Worm (Caenorhabditis elegans) whole organism, L2 larva: Measurements from ENCODE around the gene H12D21.11.

Experiments used
- C34F6.9 ChIP-seq: fragments of 150-350 bp; optimal IDR thresholded peaks from 2 replicates; lab custom pipeline; 2014; ENCODE audit warnings: missing biosample characterization, missing genetic modification characterization
- F13H6.1 ChIP-seq: sonication (generic microtip); optimal IDR thresholded peaks from 2 replicates; lab custom pipeline; 2016; ENCODE audit warnings: missing genetic modification characterization, missing compliant biosample characterization
- R02D3.7 ChIP-seq: fragments of 150-350 bp; optimal IDR thresholded peaks from 2 replicates; lab custom pipeline; 2014; ENCODE audit warnings: missing biosample characterization, missing genetic modification characterization
- Y55F3AM.14 ChIP-seq: fragments of 200-800 bp; sonication (Bioruptor generic); optimal IDR thresholded peaks from 2 replicates; lab custom pipeline; 2018; ENCODE audit warnings: mild to moderate bottlenecking, missing genetic modification characterization, missing compliant biosample characterization
- ZK546.5 ChIP-seq: sonication (generic microtip); optimal IDR thresholded peaks from 2 replicates; lab custom pipeline; 2017; ENCODE audit warnings: missing biosample characterization, missing genetic modification characterization
- alr-1 ChIP-seq: fragments of 150-350 bp; optimal IDR thresholded peaks from 2 replicates; lab custom pipeline; 2014; ENCODE audit warnings: missing biosample characterization, missing genetic modification characterization
- aly-2 ChIP-seq: fragments of 150-350 bp; optimal IDR thresholded peaks from 2 replicates; lab custom pipeline; 2014; ENCODE audit warnings: missing biosample characterization, missing genetic modification characterization
- ama-1 ChIP-seq: fragments of 150-350 bp; optimal IDR thresholded peaks from 2 replicates; lab custom pipeline; 2018; ENCODE audit warnings: inconsistent platforms
- blmp-1 ChIP-seq: sonication (generic microtip); optimal IDR thresholded peaks from 2 replicates; lab custom pipeline; 2017; ENCODE audit warnings: missing genetic modification characterization, mild to moderate bottlenecking, missing compliant biosample characterization, antibody characterized with exemption, moderate library complexity; ENCODE audit not compliant: insufficient read depth
- ceh-16 ChIP-seq: fragments of 150-350 bp; optimal IDR thresholded peaks from 2 replicates; lab custom pipeline; 2014; ENCODE audit warnings: missing biosample characterization, missing genetic modification characterization
- dmd-4 ChIP-seq: sonication (generic microtip); optimal IDR thresholded peaks from 2 replicates; lab custom pipeline; 2017; ENCODE audit warnings: missing biosample characterization, missing genetic modification characterization
- egl-27 ChIP-seq: sonication (generic microtip); optimal IDR thresholded peaks from 3 replicates; lab custom pipeline; 2017; ENCODE audit warnings: missing biosample characterization, missing genetic modification reagents, missing genetic modification characterization
- elt-1 ChIP-seq: fragments of 150-350 bp; optimal IDR thresholded peaks from 2 replicates; lab custom pipeline; 2014; ENCODE audit warnings: missing biosample characterization, missing genetic modification characterization
- elt-3 ChIP-seq: sonication (generic microtip); optimal IDR thresholded peaks from 2 replicates; lab custom pipeline; 2017; ENCODE audit warnings: missing biosample characterization, missing genetic modification characterization
- gmeb-1 ChIP-seq: fragments of 150-350 bp; optimal IDR thresholded peaks from 2 replicates; lab custom pipeline; 2014; ENCODE audit warnings: missing biosample characterization, missing genetic modification characterization
- lin-11 ChIP-seq: fragments of 150-350 bp; sonication (generic microtip); optimal IDR thresholded peaks from 2 replicates; lab custom pipeline; 2014; ENCODE audit warnings: missing biosample characterization, missing genetic modification characterization, inconsistent platforms, mixed read lengths
- lin-13 ChIP-seq: fragments of 150-350 bp; optimal IDR thresholded peaks from 2 replicates; lab custom pipeline; 2014; ENCODE audit warnings: missing biosample characterization, missing genetic modification reagents, missing genetic modification characterization
- lin-39 ChIP-seq: fragments of 150-350 bp; optimal IDR thresholded peaks from 2 replicates; lab custom pipeline; 2014; ENCODE audit warnings: missing biosample characterization, missing genetic modification reagents, missing genetic modification characterization
- lsy-2 ChIP-seq, 2 experiments: fragments of 150-350 bp in 1 of 2; sonication (generic microtip) in 1 of 2; optimal IDR thresholded peaks; 2 replicates each; lab custom pipeline; 2014 to 2017; ENCODE audit warnings: missing biosample characterization in 2 of 2, missing genetic modification characterization in 2 of 2
- mbf-1 ChIP-seq: sonication (generic microtip); optimal IDR thresholded peaks from 2 replicates; lab custom pipeline; 2017; ENCODE audit warnings: missing biosample characterization, missing genetic modification characterization
- mdl-1 ChIP-seq, 2 experiments: fragments of 150-350 bp in 1 of 2; sonication (generic microtip) in 1 of 2; optimal IDR thresholded peaks; 2 replicates each; lab custom pipeline; 2017; ENCODE audit warnings: missing biosample characterization in 2 of 2, missing genetic modification characterization in 2 of 2
- nhr-10 ChIP-seq: sonication (generic microtip); optimal IDR thresholded peaks from 2 replicates; lab custom pipeline; 2017; ENCODE audit warnings: missing biosample characterization, missing genetic modification characterization
- nhr-11 ChIP-seq: fragments of 150-350 bp; optimal IDR thresholded peaks from 2 replicates; lab custom pipeline; 2014; ENCODE audit warnings: missing biosample characterization, missing genetic modification characterization
- nhr-12 ChIP-seq: fragments of 150-350 bp; optimal IDR thresholded peaks from 2 replicates; lab custom pipeline; 2014; ENCODE audit warnings: missing biosample characterization, missing genetic modification characterization
- nhr-129 ChIP-seq: fragments of 150-350 bp; optimal IDR thresholded peaks from 2 replicates; lab custom pipeline; 2014; ENCODE audit warnings: missing biosample characterization, missing genetic modification characterization
- nhr-21 ChIP-seq: fragments of 150-350 bp; optimal IDR thresholded peaks from 2 replicates; lab custom pipeline; 2014; ENCODE audit warnings: missing biosample characterization, missing genetic modification characterization
- nhr-23 ChIP-seq: fragments of 150-350 bp; optimal IDR thresholded peaks from 2 replicates; lab custom pipeline; 2014; ENCODE audit warnings: missing biosample characterization, missing genetic modification reagents, missing genetic modification characterization
- nhr-237 ChIP-seq: fragments of 150-350 bp; optimal IDR thresholded peaks from 2 replicates; lab custom pipeline; 2014; ENCODE audit warnings: missing biosample characterization, missing genetic modification characterization
- nhr-25 ChIP-seq: fragments of 150-350 bp; sonication (generic microtip); optimal IDR thresholded peaks from 3 replicates; lab custom pipeline; 2014; ENCODE audit warnings: missing biosample characterization, missing genetic modification characterization
- nhr-6 ChIP-seq: fragments of 150-350 bp; optimal IDR thresholded peaks from 2 replicates; lab custom pipeline; 2014; ENCODE audit warnings: missing biosample characterization, missing genetic modification characterization
- nhr-77 ChIP-seq: fragments of 150-350 bp; optimal IDR thresholded peaks from 2 replicates; lab custom pipeline; 2014; ENCODE audit warnings: missing biosample characterization, missing genetic modification characterization
- peb-1 ChIP-seq: fragments of 150-350 bp; optimal IDR thresholded peaks from 2 replicates; lab custom pipeline; 2014; ENCODE audit warnings: missing biosample characterization, missing genetic modification characterization
- skn-1 ChIP-seq: sonication (generic microtip); optimal IDR thresholded peaks from 2 replicates; lab custom pipeline; 2017; ENCODE audit warnings: missing biosample characterization, missing genetic modification characterization
- sma-3 ChIP-seq: sonication (generic microtip); optimal IDR thresholded peaks from 2 replicates; lab custom pipeline; 2016; ENCODE audit warnings: missing genetic modification reagents, missing genetic modification characterization, missing compliant biosample characterization
- sma-9 ChIP-seq, 2 experiments: fragments of 150-350 bp in 1 of 2; sonication (generic microtip) in 1 of 2; optimal IDR thresholded peaks; 2 replicates each; lab custom pipeline; 2014 to 2016; ENCODE audit warnings: missing genetic modification characterization in 2 of 2, mild to moderate bottlenecking in 1 of 2, missing biosample characterization in 1 of 2, missing compliant biosample characterization in 1 of 2, missing genetic modification reagents in 1 of 2, moderate library complexity in 1 of 2
- snpc-4 ChIP-seq: fragments of 150-350 bp; optimal IDR thresholded peaks from 2 replicates; lab custom pipeline; 2014; ENCODE audit warnings: missing biosample characterization, missing genetic modification characterization
- unc-39 ChIP-seq: fragments of 150-350 bp; optimal IDR thresholded peaks from 2 replicates; lab custom pipeline; 2014; ENCODE audit warnings: missing biosample characterization, missing genetic modification characterization
- unc-55 ChIP-seq: fragments of 150-350 bp; sonication (generic microtip); optimal IDR thresholded peaks from 3 replicates; lab custom pipeline; 2014; ENCODE audit warnings: missing biosample characterization, missing genetic modification reagents, missing genetic modification characterization
- unc-62 ChIP-seq: fragments of 150-350 bp; optimal IDR thresholded peaks from 2 replicates; lab custom pipeline; 2014; ENCODE audit warnings: missing biosample characterization, missing genetic modification reagents, missing genetic modification characterization
- zag-1 ChIP-seq: fragments of 150-350 bp; optimal IDR thresholded peaks from 2 replicates; lab custom pipeline; 2014; ENCODE audit warnings: missing biosample characterization, missing genetic modification characterization
- ztf-1 ChIP-seq: fragments of 200-800 bp; sonication (Bioruptor generic); conservative IDR thresholded peaks from 2 replicates; pipeline ENCODE4 v1.3.6; 2022; ENCODE audit warnings: missing genetic modification characterization, missing compliant biosample characterization
- ztf-11 ChIP-seq: sonication (generic microtip); optimal IDR thresholded peaks from 2 replicates; lab custom pipeline; 2017; ENCODE audit warnings: missing biosample characterization, missing genetic modification characterization
- ztf-4 ChIP-seq: fragments of 150-350 bp; optimal IDR thresholded peaks from 2 replicates; lab custom pipeline; 2014; ENCODE audit warnings: missing biosample characterization, missing genetic modification characterization

H12D21.11 gene

DNA sequence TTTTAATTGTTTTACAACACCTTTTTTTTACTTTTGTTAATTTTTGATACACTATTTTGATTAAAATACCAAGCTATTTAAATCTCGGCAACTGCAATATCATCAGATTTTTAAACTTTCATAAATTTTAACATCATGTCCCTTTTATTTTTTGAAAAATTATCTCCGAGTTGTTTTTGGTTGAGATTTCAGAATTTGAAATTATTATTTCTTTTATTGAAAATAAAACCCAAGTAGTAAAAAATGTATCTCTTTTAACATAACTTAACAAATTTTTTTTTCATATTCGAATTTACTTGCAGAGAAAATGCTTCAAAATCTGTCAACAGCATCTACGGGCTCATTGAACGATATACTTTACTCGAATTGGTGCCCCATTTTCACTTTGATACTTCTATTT lies at the start of gene H12D21.11:
H12D21.11 (plus strand) TSS at position 301 of the 400 bp plus-strand sequence.
- TF ChIP-seq nhr-129 (tag; lab: Kevin White, UChicago) (no peak), ztf-11 (no peak), elt-3 (no peak), sma-9 (GFP tag; optimal IDR thresholded peaks at IDR 0.05; lab: Kevin White, UChicago) (no peak), sma-9 (tag; optimal IDR thresholded peaks at IDR 0.05; lab: Kevin White, UChicago) (no peak), alr-1 (tag; lab: Kevin White, UChicago) (no peak), dmd-4 (tag; lab: Kevin White, UChicago) (no peak)

DNA sequence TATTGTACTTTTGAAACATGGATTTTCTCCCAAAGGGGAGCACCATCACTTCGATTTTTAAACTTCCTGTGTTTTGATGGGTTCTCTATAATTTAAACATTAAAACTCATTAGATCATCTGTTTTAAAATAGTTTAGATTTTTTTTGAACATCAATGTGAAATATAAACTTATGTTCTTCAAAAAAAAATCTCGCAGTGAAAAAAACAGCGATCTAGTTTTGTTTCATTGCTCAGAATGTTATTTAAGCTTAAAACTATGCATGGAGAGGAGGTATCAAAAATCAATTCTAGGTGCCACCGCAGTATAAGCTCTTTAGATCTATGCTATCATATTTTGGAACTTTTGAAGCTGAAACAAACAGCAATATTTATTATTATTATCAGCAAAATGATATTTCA lies 47.5 kb upstream of the H12D21.11 start, which contains the start of gene gcy-14:
gcy-14 (minus strand) TSS at position 101 of the 400 bp plus-strand sequence.
- no peak for TF ChIP-seq aly-2
- TF ChIP-seq snpc-4 (tag; lab: Kevin White, UChicago), result no peak
- TF ChIP-seq ztf-11, result no peak
- no peak for TF ChIP-seq ZK546.5 (tag; lab: Kevin White, UChicago)
- TF ChIP-seq C34F6.9, result no peak
- TF ChIP-seq lsy-2 (tag; optimal IDR thresholded peaks at IDR 0.05; lab: Kevin White, UChicago), result no peak
- no peak for TF ChIP-seq nhr-11 (tag; lab: Kevin White, UChicago)
- TF ChIP-seq sma-3 (GFP tag; lab: Kevin White, UChicago), result no peak
- TF ChIP-seq unc-62 (GFP tag; lab: Kevin White, UChicago), result no peak
- no peak for TF ChIP-seq peb-1 (tag; lab: Kevin White, UChicago)
- TF ChIP-seq nhr-10, result no peak
- TF ChIP-seq ceh-16 (tag; lab: Kevin White, UChicago), result no peak
- TF ChIP-seq mbf-1 (tag; lab: Kevin White, UChicago), result no peak
- no peak for TF ChIP-seq lin-39
- TF ChIP-seq blmp-1, result no peak

DNA sequence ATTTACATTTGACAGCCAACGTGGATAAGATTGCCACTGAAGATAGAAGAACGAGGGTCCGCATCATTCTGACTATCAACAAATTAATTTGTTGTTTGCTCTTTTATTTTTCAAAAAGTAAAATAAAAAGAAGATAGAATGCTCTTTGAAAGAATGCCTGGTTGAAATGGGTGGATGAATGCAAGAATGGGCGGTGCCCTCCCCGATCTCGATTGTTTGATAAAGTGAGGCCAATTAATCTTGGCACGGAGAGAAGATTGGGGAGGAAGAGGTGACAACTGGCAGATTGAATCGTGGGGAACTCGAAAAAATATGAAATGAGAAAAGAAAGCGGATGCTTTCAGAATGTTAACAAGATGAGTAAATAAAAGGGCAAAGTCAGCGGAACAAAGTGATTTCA lies 44.3 kb upstream of the H12D21.11 start, which contains the start of gene ZC412.3:
ZC412.3 (minus strand) TSS at position 183 of the 400 bp plus-strand sequence.
- TF ChIP-seq F13H6.1 (peak; percentile 58), nhr-129 (tag; lab: Kevin White, UChicago) (peak; percentile 24), nhr-237 (tag; lab: Kevin White, UChicago) (no peak), alr-1 (tag; lab: Kevin White, UChicago) (no peak), sma-9 (GFP tag; optimal IDR thresholded peaks at IDR 0.05; lab: Kevin White, UChicago) (peak; percentile 38), sma-9 (tag; optimal IDR thresholded peaks at IDR 0.05; lab: Kevin White, UChicago) (no peak)

DNA sequence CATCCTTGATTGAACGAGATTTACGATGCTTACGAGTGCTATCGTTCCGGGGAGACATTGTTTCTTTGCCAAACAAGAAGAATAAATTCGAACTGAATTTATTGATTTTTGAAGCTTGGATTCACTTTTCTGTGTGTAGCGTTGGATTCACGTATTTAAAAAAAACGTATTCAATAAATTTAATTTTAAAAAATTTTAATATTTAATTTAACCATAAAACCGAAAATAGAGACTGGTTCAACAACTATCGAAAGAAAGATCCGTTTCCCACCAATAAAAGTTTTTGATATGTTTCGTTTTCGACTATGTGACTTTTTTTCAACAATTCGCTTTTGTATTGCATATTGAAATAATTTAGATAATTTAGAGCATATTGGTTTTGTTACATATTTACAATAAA lies 40.3 kb upstream of the H12D21.11 start, which contains the start of gene ZC412.5:
ZC412.5 (minus strand) TSS at position 101 of the 400 bp plus-strand sequence.
- no peak for TF ChIP-seq alr-1 (tag; lab: Kevin White, UChicago)
- TF ChIP-seq nhr-25 (tag; lab: Kevin White, UChicago), result no peak
- TF ChIP-seq unc-62 (GFP tag; lab: Kevin White, UChicago), result no peak
- no peak for TF ChIP-seq gmeb-1 (tag; lab: Kevin White, UChicago)
- no peak for TF ChIP-seq unc-55 (GFP tag; lab: Kevin White, UChicago)
- no peak for TF ChIP-seq ama-1 (lab: Kevin White, UChicago)
- no peak for TF ChIP-seq nhr-12 (tag; lab: Kevin White, UChicago)
- no peak for TF ChIP-seq snpc-4 (tag; lab: Kevin White, UChicago)
- TF ChIP-seq ztf-4 (tag; lab: Kevin White, UChicago), result no peak
- TF ChIP-seq ztf-1 (GFP tag; lab: Robert Waterston, UW), result no peak

DNA sequence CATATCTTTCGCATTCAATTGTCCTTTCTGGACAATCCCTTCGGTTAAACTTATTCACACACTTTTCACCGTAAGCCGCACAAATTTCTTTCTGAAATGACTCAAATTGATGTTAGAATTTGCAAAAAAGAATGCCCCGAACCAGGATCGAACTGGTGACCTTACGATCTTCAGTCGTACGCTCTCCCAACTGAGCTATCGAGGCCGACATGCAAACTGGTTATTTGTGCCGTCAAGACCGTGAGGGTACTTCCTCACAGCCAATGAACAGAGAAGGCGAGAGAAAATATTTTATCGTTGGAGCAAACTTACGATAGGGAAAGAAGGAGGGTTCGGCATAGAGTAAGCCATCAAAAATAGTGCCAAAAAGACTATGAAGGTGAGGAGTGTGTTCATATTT lies 39.4 kb upstream of the H12D21.11 start:
- TF ChIP-seq alr-1 (tag; lab: Kevin White, UChicago) (no peak), lin-11 (tag; lab: Kevin White, UChicago) (no peak), elt-1 (tag; lab: Kevin White, UChicago) (no peak), unc-39 (tag; lab: Kevin White, UChicago) (no peak), egl-27 (peak; percentile 12), nhr-77 (tag; lab: Kevin White, UChicago) (no peak), mbf-1 (tag; lab: Kevin White, UChicago) (no peak), lin-39 (no peak), ceh-16 (tag; lab: Kevin White, UChicago) (no peak), nhr-23 (tag; lab: Kevin White, UChicago) (no peak), gmeb-1 (tag; lab: Kevin White, UChicago) (peak; percentile 52), lin-13 (GFP tag; lab: Kevin White, UChicago) (no peak), blmp-1 (no peak), peb-1 (tag; lab: Kevin White, UChicago) (no peak), mdl-1 (tag; optimal IDR thresholded peaks at IDR 0.05; lab: Kevin White, UChicago) (no peak), unc-55 (GFP tag; lab: Kevin White, UChicago) (peak; percentile 48), zag-1 (tag; lab: Kevin White, UChicago) (no peak), nhr-129 (tag; lab: Kevin White, UChicago) (peak; percentile 70), nhr-21 (peak; percentile 23), ZK546.5 (tag; lab: Kevin White, UChicago) (no peak), nhr-6 (no peak), skn-1 (no peak), Y55F3AM.14 (GFP tag; lab: Kevin White, UChicago) (no peak), nhr-237 (tag; lab: Kevin White, UChicago) (no peak), unc-62 (GFP tag; lab: Kevin White, UChicago) (no peak), lsy-2 (tag; optimal IDR thresholded peaks at IDR 0.05; lab: Kevin White, UChicago) (peak in 1 of 2 experiments; percentile 50), ztf-1 (GFP tag; lab: Robert Waterston, UW) (no peak), R02D3.7 (tag; lab: Kevin White, UChicago) (no peak), nhr-11 (tag; lab: Kevin White, UChicago) (no peak)
